Worm (Caenorhabditis elegans) whole organism, midembryonic: ENCODE data around the gene B0304.2.

Experiments used
- T22C8.4 ChIP-seq: fragments of 200-800 bp; sonication (Bioruptor generic); IDR thresholded peaks from 2 replicates; pipeline ENCODE4 v1.3.6; 2022; ENCODE audit warnings: missing genetic modification characterization, missing compliant biosample characterization
- cog-1 ChIP-seq: sonication (generic microtip); optimal IDR thresholded peaks from 2 replicates; lab custom pipeline; 2016; ENCODE audit warnings: missing genetic modification characterization, missing compliant biosample characterization
- flt-1 ChIP-seq: fragments of 200-800 bp; sonication (Bioruptor generic); IDR thresholded peaks from 2 replicates; pipeline ENCODE4 v1.3.6; 2022; ENCODE audit warnings: missing genetic modification characterization, missing compliant biosample characterization
- klf-2 ChIP-seq: fragments of 200-800 bp; sonication (Bioruptor generic); conservative IDR thresholded peaks from 2 replicates; pipeline ENCODE4 v1.3.6; 2022; ENCODE audit warnings: missing genetic modification reagents, missing genetic modification characterization, missing compliant biosample characterization
- med-1 ChIP-seq: sonication (generic microtip); optimal IDR thresholded peaks from 2 replicates; lab custom pipeline; 2017; ENCODE audit warnings: missing genetic modification characterization, mild to moderate bottlenecking, missing compliant biosample characterization, antibody characterized with exemption, missing genetic modification reagents; ENCODE audit not compliant: insufficient read depth
- ref-1 ChIP-seq: fragments of 200-800 bp; sonication (Bioruptor generic); conservative IDR thresholded peaks from 2 replicates; pipeline ENCODE4 v1.3.6; 2022; ENCODE audit warnings: missing genetic modification reagents, missing genetic modification characterization, missing compliant biosample characterization
- tab-1 ChIP-seq: fragments of 200-800 bp; sonication (Bioruptor generic); IDR thresholded peaks from 2 replicates; pipeline ENCODE4 v1.3.6; 2022; ENCODE audit warnings: missing genetic modification characterization, missing compliant biosample characterization
- ztf-23 ChIP-seq: fragments of 200-800 bp; sonication (Bioruptor generic); IDR thresholded peaks from 2 replicates; pipeline ENCODE4 v1.3.6; 2022; ENCODE audit warnings: missing genetic modification reagents, missing genetic modification characterization, missing compliant biosample characterization
- ztf-29 ChIP-seq: fragments of 200-800 bp; sonication (Bioruptor generic); IDR thresholded peaks from 2 replicates; pipeline ENCODE4 v1.3.6; 2022; ENCODE audit warnings: missing genetic modification reagents, missing genetic modification characterization, missing compliant biosample characterization

Gene B0304.2

ce11 chrII:4527800-4528199 lies 4.4 kb downstream of the B0304.2 start, which contains the start of gene sra-35:
Gene sra-35, minus strand, starts transcription at chrII:4527900.
- TF ChIP-seq ztf-29 (GFP tag; lab: Robert Waterston, UW) (no peak), flt-1 (GFP tag; lab: Robert Waterston, UW) (no peak), med-1 (GFP tag; lab: Kevin White, UChicago) (no peak), cog-1 (no peak), T22C8.4 (no peak), klf-2 (no peak), ref-1 (no peak), ztf-23 (GFP tag; lab: Robert Waterston, UW) (no peak)

- no peak for TF ChIP-seq ref-1
- no peak for TF ChIP-seq T22C8.4
- TF ChIP-seq ztf-29 (GFP tag; lab: Robert Waterston, UW), result no peak
- TF ChIP-seq tab-1 (GFP tag; lab: Robert Waterston, UW), result no peak
- TF ChIP-seq klf-2, result no peak
- TF ChIP-seq flt-1 (GFP tag; lab: Robert Waterston, UW), result no peak
- no peak for TF ChIP-seq ztf-23 (GFP tag; lab: Robert Waterston, UW)
- no peak for TF ChIP-seq cog-1
- no peak for TF ChIP-seq med-1 (GFP tag; lab: Kevin White, UChicago)
Measured at ce11 chrII:4531880-4532279, 8.5 kb downstream of the B0304.2 start, which contains the start of gene sra-32. Gene sra-32, minus strand, starts transcription at chrII:4531980.

ce11 chrII:4537141-4537540 lies 13.7 kb downstream of the B0304.2 start, which contains the start of gene sra-33:
Gene sra-33, minus strand, starts transcription at chrII:4537241.
- no peak for TF ChIP-seq klf-2
- TF ChIP-seq ztf-29 (GFP tag; lab: Robert Waterston, UW), result no peak
- no peak for TF ChIP-seq T22C8.4
- TF ChIP-seq cog-1, result no peak
- TF ChIP-seq tab-1 (GFP tag; lab: Robert Waterston, UW), result no peak
- no peak for TF ChIP-seq med-1 (GFP tag; lab: Kevin White, UChicago)
- TF ChIP-seq ref-1, result no peak
- TF ChIP-seq flt-1 (GFP tag; lab: Robert Waterston, UW), result no peak
- TF ChIP-seq ztf-23 (GFP tag; lab: Robert Waterston, UW), result no peak

ce11 chrII:4540631-4541030 lies 17.2 kb downstream of the B0304.2 start, which contains the start of gene sra-36:
Gene sra-36, minus strand, starts transcription at chrII:4540731.
- TF ChIP-seq ztf-23 (GFP tag; lab: Robert Waterston, UW) (no peak), cog-1 (no peak), flt-1 (GFP tag; lab: Robert Waterston, UW) (no peak)

- TF ChIP-seq cog-1 (no peak), med-1 (GFP tag; lab: Kevin White, UChicago) (no peak), ztf-29 (GFP tag; lab: Robert Waterston, UW) (no peak), ztf-23 (GFP tag; lab: Robert Waterston, UW) (no peak), T22C8.4 (no peak), tab-1 (GFP tag; lab: Robert Waterston, UW) (no peak), flt-1 (GFP tag; lab: Robert Waterston, UW) (no peak), klf-2 (no peak), ref-1 (no peak)
Measured at ce11 chrII:4543568-4543967, 20.1 kb downstream of the B0304.2 start, which contains the start of gene sra-34. Gene sra-34, minus strand, starts transcription at chrII:4543668.

- TF ChIP-seq cog-1 (no peak), klf-2 (no peak), ztf-23 (GFP tag; lab: Robert Waterston, UW) (no peak), med-1 (GFP tag; lab: Kevin White, UChicago) (no peak)
Measured at ce11 chrII:4548408-4548807, 25.0 kb downstream of the B0304.2 start.

- TF ChIP-seq flt-1 (GFP tag; lab: Robert Waterston, UW), result no peak
- no peak for TF ChIP-seq med-1 (GFP tag; lab: Kevin White, UChicago)
- no peak for TF ChIP-seq ref-1
- no peak for TF ChIP-seq tab-1 (GFP tag; lab: Robert Waterston, UW)
- TF ChIP-seq klf-2, result no peak
- TF ChIP-seq cog-1, result no peak
- TF ChIP-seq ztf-29 (GFP tag; lab: Robert Waterston, UW), result no peak
- no peak for TF ChIP-seq T22C8.4
- no peak for TF ChIP-seq ztf-23 (GFP tag; lab: Robert Waterston, UW)
Measured at ce11 chrII:4549983-4550572, 26.7 kb downstream of the B0304.2 start.

- TF ChIP-seq med-1 (GFP tag; lab: Kevin White, UChicago) (no peak), klf-2 (no peak), cog-1 (no peak), ztf-23 (GFP tag; lab: Robert Waterston, UW) (no peak), tab-1 (GFP tag; lab: Robert Waterston, UW) (no peak), T22C8.4 (no peak), flt-1 (GFP tag; lab: Robert Waterston, UW) (no peak), ztf-29 (GFP tag; lab: Robert Waterston, UW) (no peak), ref-1 (no peak)
Measured at ce11 chrII:4550783-4551182, 27.4 kb downstream of the B0304.2 start, which contains the start of gene K07E1.1. Gene K07E1.1, plus strand, starts transcription at chrII:4551083.

ce11 chrII:4552088-4552487 lies 28.7 kb downstream of the B0304.2 start:
- no peak for TF ChIP-seq flt-1 (GFP tag; lab: Robert Waterston, UW)
- TF ChIP-seq tab-1 (GFP tag; lab: Robert Waterston, UW), result no peak
- no peak for TF ChIP-seq cog-1

- TF ChIP-seq ztf-29 (GFP tag; lab: Robert Waterston, UW), result no peak
- no peak for TF ChIP-seq tab-1 (GFP tag; lab: Robert Waterston, UW)
- no peak for TF ChIP-seq klf-2
- no peak for TF ChIP-seq med-1 (GFP tag; lab: Kevin White, UChicago)
Measured at ce11 chrII:4557487-4557886, 34.1 kb downstream of the B0304.2 start, which contains the start of gene M03A1.3. Gene M03A1.3, plus strand, starts transcription at chrII:4557787.
